Worm (Caenorhabditis elegans) whole organism, young adult: ENCODE data around the gene C01G10.1.

Source experiments
- F33H1.4 ChIP-seq: fragments of 200-800 bp; sonication (Bioruptor generic); IDR thresholded peaks from 2 replicates; pipeline ENCODE4 v1.3.6; 2022; ENCODE audit warnings: missing genetic modification reagents, missing genetic modification characterization, missing compliant biosample characterization
- F49E8.2 ChIP-seq: sonication (generic microtip); optimal IDR thresholded peaks from 3 replicates; lab custom pipeline; 2017; ENCODE audit warnings: missing genetic modification characterization, mild to moderate bottlenecking, missing compliant biosample characterization, antibody characterized with exemption, moderate library complexity; ENCODE audit not compliant: insufficient read depth
- atf-7 ChIP-seq: sonication (generic microtip); optimal IDR thresholded peaks from 2 replicates; lab custom pipeline; 2017; ENCODE audit warnings: mild to moderate bottlenecking, missing genetic modification characterization, missing compliant biosample characterization
- athp-1 ChIP-seq: sonication (generic microtip); optimal IDR thresholded peaks from 2 replicates; lab custom pipeline; 2017; ENCODE audit warnings: mild to moderate bottlenecking, missing genetic modification characterization, missing compliant biosample characterization
- ekl-4 ChIP-seq: fragments of 200-800 bp; sonication (Bioruptor generic); IDR thresholded peaks from 2 replicates; pipeline ENCODE4 v1.3.6; 2022; ENCODE audit warnings: missing genetic modification reagents, missing genetic modification characterization, missing compliant biosample characterization
- him-1 ChIP-seq: sonication (generic microtip); optimal IDR thresholded peaks from 2 replicates; lab custom pipeline; 2016; ENCODE audit warnings: missing genotype, missing genetic modification reagents, missing genetic modification characterization, missing compliant biosample characterization
- madf-6 ChIP-seq: fragments of 200-800 bp; sonication (Bioruptor generic); IDR thresholded peaks from 2 replicates; pipeline ENCODE4 v1.3.6; 2022; ENCODE audit warnings: missing genetic modification reagents, missing genetic modification characterization, missing compliant biosample characterization
- nfya-1 ChIP-seq: sonication (generic microtip); optimal IDR thresholded peaks from 2 replicates; lab custom pipeline; 2017; ENCODE audit warnings: antibody characterized with exemption, missing compliant biosample characterization, missing genetic modification characterization, borderline replicate concordance; ENCODE audit not compliant: insufficient read depth
- nhr-27 ChIP-seq: fragments of 200-800 bp; sonication (Bioruptor generic); optimal IDR thresholded peaks from 2 replicates; lab custom pipeline; 2018; ENCODE audit warnings: mild to moderate bottlenecking, missing genetic modification characterization, moderate library complexity, missing compliant biosample characterization
- nhr-90 ChIP-seq: sonication (generic microtip); optimal IDR thresholded peaks from 2 replicates; lab custom pipeline; 2016; ENCODE audit warnings: missing genotype, mild to moderate bottlenecking, missing genetic modification characterization, missing compliant biosample characterization
- sea-2 ChIP-seq: fragments of 200-800 bp; sonication (Bioruptor generic); IDR thresholded peaks from 2 replicates; pipeline ENCODE4 v1.3.6; 2022; ENCODE audit warnings: missing genetic modification characterization, missing compliant biosample characterization
- ztf-25 ChIP-seq: fragments of 200-800 bp; sonication (Bioruptor generic); IDR thresholded peaks from 2 replicates; pipeline ENCODE4 v1.3.6; 2022; ENCODE audit warnings: missing genetic modification reagents, missing genetic modification characterization, missing compliant biosample characterization

- no peak for TF ChIP-seq athp-1 (tag; lab: Kevin White, UChicago)
- TF ChIP-seq ztf-25 (GFP tag; lab: Robert Waterston, UW) = no peak
- no peak for TF ChIP-seq sea-2 (GFP tag; lab: Robert Waterston, UW)
- TF ChIP-seq madf-6 (GFP tag; lab: Robert Waterston, UW) = no peak
- no peak for TF ChIP-seq nfya-1 (tag; lab: Kevin White, UChicago)
- no peak for TF ChIP-seq F49E8.2 (tag; lab: Kevin White, UChicago)
- no peak for TF ChIP-seq ekl-4
- no peak for TF ChIP-seq him-1 (tag; lab: Kevin White, UChicago)
- TF ChIP-seq nhr-90 = no peak
- no peak for TF ChIP-seq F33H1.4 (GFP tag; lab: Robert Waterston, UW)
- TF ChIP-seq atf-7 (tag; lab: Kevin White, UChicago) = no peak
- TF ChIP-seq nhr-27 (tag; lab: Kevin White, UChicago) = no peak
Measured at ce11 chrV:15089438-15089837, 10.1 kb upstream of the C01G10.1 start, which contains the start of the genes C01G10.5 and C01G10.4.
